Fruit fly (Drosophila melanogaster) whole organism, embryonic: ENCODE data around the gene CG42258.

ENCODE experiments used
- Vsx1 ChIP-seq: fragments of 200-800 bp; sonication (Bioruptor generic); optimal IDR thresholded peaks from 2 replicates; lab custom pipeline; 2017; ENCODE audit warnings: missing biosample characterization, mild to moderate bottlenecking, missing genetic modification characterization, missing genetic modification reagents
- tx ChIP-seq: fragments of 200-800 bp; sonication (Bioruptor generic); optimal IDR thresholded peaks from 2 replicates; lab custom pipeline; 2016; ENCODE audit warnings: missing biosample characterization, missing genetic modification characterization

DNA sequence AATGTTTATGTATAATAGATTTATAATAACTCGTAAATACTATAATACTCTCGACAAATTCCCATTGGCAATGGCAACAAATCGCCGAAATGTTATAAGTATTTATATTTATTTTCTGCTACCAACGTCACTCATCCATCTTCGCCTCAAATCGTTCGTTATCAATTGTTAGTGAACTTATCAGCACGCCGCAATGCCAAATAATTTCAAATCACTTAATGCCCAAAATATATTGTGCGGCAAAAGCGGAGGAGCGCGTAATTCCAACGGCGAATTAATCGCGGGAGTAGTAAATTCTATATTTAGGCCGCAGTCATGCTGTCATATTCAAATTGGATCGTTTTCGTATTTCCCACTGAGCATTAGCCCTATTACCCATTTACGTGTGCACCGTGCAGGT is 5.8 kb downstream of the CG42258 start:
- no peak for TF ChIP-seq tx (GFP tag; lab: Kevin White, UChicago)
- no peak for TF ChIP-seq Vsx1
